Worm (Caenorhabditis elegans) whole organism, mixed stage, embryonic: ENCODE measurements around the gene T22F3.10.

Experiments
- elt-3 ChIP-seq: fragments of 150-350 bp; optimal IDR thresholded peaks from 2 replicates; lab custom pipeline; 2014; ENCODE audit warnings: missing biosample characterization, missing genetic modification characterization
- flh-1 ChIP-seq: fragments of 200-800 bp; sonication (Bioruptor generic); optimal IDR thresholded peaks from 2 replicates; lab custom pipeline; 2018; ENCODE audit warnings: mild to moderate bottlenecking, missing genetic modification characterization, moderate library complexity, missing compliant biosample characterization
- ham-2 ChIP-seq: fragments of 200-800 bp; sonication (Bioruptor generic); optimal IDR thresholded peaks from 2 replicates; lab custom pipeline; 2018; ENCODE audit warnings: mild to moderate bottlenecking, missing genetic modification characterization, missing compliant biosample characterization
- mep-1 ChIP-seq: fragments of 150-350 bp; optimal IDR thresholded peaks from 2 replicates; lab custom pipeline; 2017; ENCODE audit warnings: missing biosample characterization, missing genetic modification reagents, missing genetic modification characterization, inconsistent platforms
- nhr-237 ChIP-seq: fragments of 150-350 bp; optimal IDR thresholded peaks from 2 replicates; lab custom pipeline; 2014; ENCODE audit warnings: missing biosample characterization, missing genetic modification characterization
- nhr-28 ChIP-seq: fragments of 150-350 bp; optimal IDR thresholded peaks from 2 replicates; lab custom pipeline; 2014; ENCODE audit warnings: missing biosample characterization, missing genetic modification characterization
- nhr-76 ChIP-seq: sonication (generic microtip); optimal IDR thresholded peaks from 2 replicates; lab custom pipeline; 2017; ENCODE audit warnings: missing biosample characterization, missing genetic modification characterization
- sptf-1 ChIP-seq: sonication (generic microtip); optimal IDR thresholded peaks from 2 replicates; lab custom pipeline; 2017; ENCODE audit warnings: mild to moderate bottlenecking, missing genetic modification characterization, moderate library complexity, missing compliant biosample characterization
- unc-120 ChIP-seq: sonication (generic microtip); optimal IDR thresholded peaks from 2 replicates; lab custom pipeline; 2017; ENCODE audit warnings: missing genetic modification characterization, missing compliant biosample characterization; ENCODE audit not compliant: poor library complexity, severe bottlenecking

DNA sequence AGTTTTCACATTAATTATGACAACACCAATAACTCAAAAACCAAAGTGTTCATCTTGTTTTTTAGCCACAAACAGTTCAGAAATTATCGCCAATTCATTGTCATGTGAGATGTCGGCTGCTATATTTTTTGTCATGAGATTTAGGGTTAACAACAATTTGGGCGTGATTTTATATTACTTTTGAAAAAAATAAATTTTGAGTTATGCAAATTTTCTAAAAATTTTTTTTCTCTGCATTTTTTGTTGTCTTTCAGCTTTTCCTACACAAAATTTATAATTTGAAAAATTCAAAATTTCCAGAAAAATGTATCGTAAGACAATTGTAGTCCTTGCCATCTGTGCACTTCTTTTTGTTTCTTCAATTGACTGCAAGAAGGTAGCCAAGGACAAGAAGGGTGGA lies 21.5 kb upstream of the T22F3.10 start, which contains the start of gene F59B1.2:
- TF ChIP-seq elt-3 (tag; lab: Kevin White, UChicago): no peak
- TF ChIP-seq nhr-28: no peak
- TF ChIP-seq sptf-1 (tag; lab: Kevin White, UChicago): no peak
- no peak for TF ChIP-seq unc-120 (tag; lab: Kevin White, UChicago)
- no peak for TF ChIP-seq ham-2 (GFP tag; lab: Kevin White, UChicago)
- no peak for TF ChIP-seq mep-1 (tag; lab: Kevin White, UChicago)
- no peak for TF ChIP-seq nhr-237 (tag; lab: Kevin White, UChicago)
- TF ChIP-seq nhr-76: no peak
- TF ChIP-seq flh-1 (GFP tag; lab: Kevin White, UChicago): no peak
